Fruit fly (Drosophila melanogaster): ENCODE results near the gene CG33170.

dm6 chr3L:22909325-22909904 is 45.0 kb downstream of the CG33170 start:
- TF ChIP-seq CTCF (optimal IDR thresholded peaks at IDR 0.05): no peak
- no peak for TF ChIP-seq CG8478 (optimal IDR thresholded peaks at IDR 0.05)
